Worm (Caenorhabditis elegans) whole organism, L2 larva: ENCODE results near the gene osgn-1.

Source experiments
- ama-1 ChIP-seq: fragments of 150-350 bp; optimal IDR thresholded peaks from 2 replicates; lab custom pipeline; 2018; ENCODE audit warnings: inconsistent platforms
- elt-1 ChIP-seq: fragments of 150-350 bp; optimal IDR thresholded peaks from 2 replicates; lab custom pipeline; 2014; ENCODE audit warnings: missing biosample characterization, missing genetic modification characterization
- lin-13 ChIP-seq: fragments of 150-350 bp; optimal IDR thresholded peaks from 2 replicates; lab custom pipeline; 2014; ENCODE audit warnings: missing biosample characterization, missing genetic modification reagents, missing genetic modification characterization
- lin-39 ChIP-seq: fragments of 150-350 bp; optimal IDR thresholded peaks from 2 replicates; lab custom pipeline; 2014; ENCODE audit warnings: missing biosample characterization, missing genetic modification reagents, missing genetic modification characterization
- nhr-10 ChIP-seq: sonication (generic microtip); optimal IDR thresholded peaks from 2 replicates; lab custom pipeline; 2017; ENCODE audit warnings: missing biosample characterization, missing genetic modification characterization
- nhr-21 ChIP-seq: fragments of 150-350 bp; optimal IDR thresholded peaks from 2 replicates; lab custom pipeline; 2014; ENCODE audit warnings: missing biosample characterization, missing genetic modification characterization
- nhr-77 ChIP-seq: fragments of 150-350 bp; optimal IDR thresholded peaks from 2 replicates; lab custom pipeline; 2014; ENCODE audit warnings: missing biosample characterization, missing genetic modification characterization
- sma-3 ChIP-seq: sonication (generic microtip); optimal IDR thresholded peaks from 2 replicates; lab custom pipeline; 2016; ENCODE audit warnings: missing genetic modification reagents, missing genetic modification characterization, missing compliant biosample characterization
- unc-62 ChIP-seq: fragments of 150-350 bp; optimal IDR thresholded peaks from 2 replicates; lab custom pipeline; 2014; ENCODE audit warnings: missing biosample characterization, missing genetic modification reagents, missing genetic modification characterization

ce11 chrIV:4243830-4244406 is 36.7 kb downstream of the osgn-1 start:
- TF ChIP-seq ama-1 (lab: Kevin White, UChicago) = no peak
- no peak for TF ChIP-seq lin-39 (tag; lab: Kevin White, UChicago)
- TF ChIP-seq nhr-77 (tag; lab: Kevin White, UChicago) = no peak
- no peak for TF ChIP-seq sma-3
- TF ChIP-seq elt-1 (tag; lab: Kevin White, UChicago) = no peak
- TF ChIP-seq unc-62 (GFP tag; lab: Kevin White, UChicago) = no peak
- no peak for TF ChIP-seq lin-13 (GFP tag; lab: Kevin White, UChicago)
- TF ChIP-seq nhr-21 (tag; lab: Kevin White, UChicago) = no peak
- no peak for TF ChIP-seq nhr-10
